Fruit fly (Drosophila melanogaster) whole organism, embryonic: Measurements from ENCODE around the gene HisCl1.

Source experiments
- Adf1 ChIP-seq: fragments of 200-800 bp; sonication (Bioruptor generic); IDR thresholded peaks from 2 replicates; pipeline ENCODE4 v1.3.6; 2022; ENCODE audit warnings: missing biosample characterization, missing genetic modification characterization
- CG10274 ChIP-seq: fragments of 200-800 bp; sonication (Bioruptor generic); optimal IDR thresholded peaks from 3 replicates; lab custom pipeline; 2017; ENCODE audit warnings: missing biosample characterization, mild to moderate bottlenecking, missing genetic modification characterization
- CG10979 ChIP-seq: fragments of 200-800 bp; sonication (Bioruptor generic); optimal IDR thresholded peaks from 2 replicates; lab custom pipeline; 2018; ENCODE audit warnings: missing biosample characterization, mild to moderate bottlenecking, missing genetic modification characterization, moderate library complexity
- CG11504 ChIP-seq: fragments of 200-800 bp; sonication (Bioruptor generic); optimal IDR thresholded peaks from 3 replicates; lab custom pipeline; 2019; ENCODE audit warnings: missing biosample characterization, mild to moderate bottlenecking, missing genetic modification characterization, moderate library complexity
- CG12071 ChIP-seq: fragments of 200-800 bp; sonication (Bioruptor generic); optimal IDR thresholded peaks from 3 replicates; lab custom pipeline; 2018; ENCODE audit warnings: missing biosample characterization, mild to moderate bottlenecking, missing genetic modification characterization
- CG13287 ChIP-seq: fragments of 200-800 bp; sonication (Bioruptor generic); IDR thresholded peaks from 2 replicates; pipeline ENCODE4 v1.3.6; 2022; ENCODE audit warnings: missing biosample characterization, missing genetic modification characterization; ENCODE audit not compliant: partially characterized antibody
- CG13894 ChIP-seq: fragments of 200-800 bp; sonication (Bioruptor generic); optimal IDR thresholded peaks from 3 replicates; lab custom pipeline; 2018; ENCODE audit warnings: missing biosample characterization, mild to moderate bottlenecking, missing genetic modification characterization, moderate library complexity
- CG17612 ChIP-seq: fragments of 200-800 bp; sonication (Bioruptor generic); IDR thresholded peaks from 2 replicates; pipeline ENCODE4 v1.3.6; 2022; ENCODE audit warnings: missing biosample characterization, missing genetic modification characterization
- CG17802 ChIP-seq: fragments of 200-800 bp; sonication (Bioruptor generic); optimal IDR thresholded peaks from 2 replicates; lab custom pipeline; 2018; ENCODE audit warnings: missing biosample characterization, mild to moderate bottlenecking, missing genetic modification characterization, moderate library complexity
- CG18476 ChIP-seq: fragments of 200-800 bp; sonication (Bioruptor generic); optimal IDR thresholded peaks from 2 replicates; lab custom pipeline; 2016; ENCODE audit warnings: missing biosample characterization, mild to moderate bottlenecking, missing genetic modification characterization
- CG2199 ChIP-seq: fragments of 200-800 bp; sonication (Bioruptor generic); IDR thresholded peaks from 3 replicates; pipeline ENCODE4 v1.3.6; 2022; ENCODE audit warnings: missing biosample characterization, missing genetic modification characterization
- CG32767 ChIP-seq: fragments of 200-800 bp; sonication (Bioruptor generic); IDR thresholded peaks from 2 replicates; pipeline ENCODE4 v1.3.6; 2022; ENCODE audit warnings: missing biosample characterization, missing genetic modification characterization
- CG7357 ChIP-seq: fragments of 200-800 bp; sonication (Bioruptor generic); IDR thresholded peaks from 3 replicates; pipeline ENCODE4 v1.3.6; 2022; ENCODE audit warnings: missing biosample characterization, missing genetic modification characterization
- CG8290 ChIP-seq, 3 experiments: fragments of 200-800 bp; sonication (Bioruptor generic); optimal IDR thresholded peaks; 2 replicates each; lab custom pipeline; 2016 to 2019; ENCODE audit warnings: missing biosample characterization in 3 of 3, missing genetic modification characterization in 3 of 3, mild to moderate bottlenecking in 2 of 3, moderate library complexity in 1 of 3
- D19A ChIP-seq: fragments of 200-800 bp; optimal IDR thresholded peaks from 3 replicates; lab custom pipeline; 2019; ENCODE audit warnings: missing biosample characterization, mild to moderate bottlenecking, missing genetic modification characterization, moderate library complexity
- E2f2 ChIP-seq: fragments of 200-800 bp; sonication (Bioruptor generic); IDR thresholded peaks from 2 replicates; pipeline ENCODE4 v1.3.6; 2022; ENCODE audit warnings: missing biosample characterization, missing genetic modification characterization
- GATAe ChIP-seq: fragments of 200-800 bp; sonication (Bioruptor generic); conservative IDR thresholded peaks from 2 replicates; pipeline ENCODE4 v1.3.6; 2022; ENCODE audit warnings: missing biosample characterization, missing genetic modification characterization
- Gug ChIP-seq: fragments of 200-800 bp; sonication (Bioruptor generic); IDR thresholded peaks from 4 replicates; pipeline ENCODE4 v1.3.6; 2022; ENCODE audit warnings: missing biosample characterization, missing genetic modification characterization
- Pdp1 ChIP-seq, 2 experiments: fragments of 200-800 bp; sonication (Bioruptor generic); optimal IDR thresholded peaks; 3 replicates each; lab custom pipeline; 2016; ENCODE audit warnings: missing biosample characterization in 2 of 2, missing genetic modification characterization in 2 of 2, mild to moderate bottlenecking in 1 of 2, moderate library complexity in 1 of 2
- Rfx ChIP-seq: fragments of 200-800 bp; sonication (Bioruptor generic); IDR thresholded peaks from 2 replicates; pipeline ENCODE4 v1.3.6; 2022; ENCODE audit warnings: missing biosample characterization, missing genetic modification characterization
- ash1 ChIP-seq: fragments of 200-800 bp; sonication (Bioruptor generic); optimal IDR thresholded peaks from 2 replicates; lab custom pipeline; 2018; ENCODE audit warnings: missing biosample characterization, mild to moderate bottlenecking, missing genetic modification characterization
- bbx ChIP-seq: fragments of 200-800 bp; sonication (Bioruptor generic); IDR thresholded peaks from 2 replicates; pipeline ENCODE4 v1.3.6; 2022; ENCODE audit warnings: missing biosample characterization, missing genetic modification characterization; ENCODE audit not compliant: partially characterized antibody
- btn ChIP-seq: fragments of 200-800 bp; sonication (Bioruptor generic); optimal IDR thresholded peaks from 2 replicates; lab custom pipeline; 2016; ENCODE audit warnings: missing biosample characterization, missing genetic modification characterization
- cg ChIP-seq: fragments of 200-800 bp; sonication (Bioruptor generic); optimal IDR thresholded peaks from 3 replicates; lab custom pipeline; 2019; ENCODE audit warnings: missing biosample characterization, mild to moderate bottlenecking, missing genetic modification characterization, moderate library complexity
- crol ChIP-seq: fragments of 200-800 bp; sonication (Bioruptor generic); IDR thresholded peaks from 2 replicates; pipeline ENCODE4 v1.3.6; 2022; ENCODE audit warnings: missing biosample characterization, missing genetic modification characterization
- crp ChIP-seq, 2 experiments: fragments of 200-800 bp; sonication (Bioruptor generic); optimal IDR thresholded peaks; 2 replicates in 1 of 2; 3 replicates in 1 of 2; lab custom pipeline; 2017; ENCODE audit warnings: missing biosample characterization in 2 of 2, missing genetic modification characterization in 2 of 2, mild to moderate bottlenecking in 1 of 2, moderate library complexity in 1 of 2
- gcm ChIP-seq: fragments of 200-800 bp; sonication (Bioruptor generic); optimal IDR thresholded peaks from 2 replicates; lab custom pipeline; 2019; ENCODE audit warnings: missing biosample characterization, mild to moderate bottlenecking, missing genetic modification characterization, moderate library complexity
- gem ChIP-seq: fragments of 200-800 bp; sonication (Bioruptor generic); optimal IDR thresholded peaks from 2 replicates; lab custom pipeline; 2019; ENCODE audit warnings: missing biosample characterization, mild to moderate bottlenecking, missing genetic modification characterization, moderate library complexity
- gt ChIP-seq: fragments of 200-800 bp; sonication (Bioruptor generic); IDR thresholded peaks from 2 replicates; pipeline ENCODE4 v1.3.6; 2022; ENCODE audit warnings: missing biosample characterization, missing genetic modification characterization
- hkb ChIP-seq, 2 experiments: fragments of 200-800 bp in 1 of 2; fragments of >200 bp in 1 of 2; sonication (Bioruptor generic) in 1 of 2; IDR thresholded peaks in 1 of 2; optimal IDR thresholded peaks in 1 of 2; 2 replicates each; pipeline versions ENCODE4 v1.3.6 to Lab custom; 2017 to 2022; ENCODE audit warnings: missing biosample characterization in 1 of 2, missing genetic modification characterization in 1 of 2
- inv ChIP-seq: fragments of 200-800 bp; sonication (Bioruptor generic); IDR thresholded peaks from 2 replicates; pipeline ENCODE4 v1.3.6; 2022; ENCODE audit warnings: missing biosample characterization, missing genetic modification characterization; ENCODE audit not compliant: partially characterized antibody
- jumu ChIP-seq: fragments of 200-800 bp; sonication (Bioruptor generic); optimal IDR thresholded peaks from 3 replicates; lab custom pipeline; 2016; ENCODE audit warnings: missing biosample characterization, missing genetic modification characterization
- kah ChIP-seq: fragments of 200-800 bp; sonication (Bioruptor generic); optimal IDR thresholded peaks from 2 replicates; lab custom pipeline; 2018; ENCODE audit warnings: missing biosample characterization, mild to moderate bottlenecking, missing genetic modification characterization
- ken ChIP-seq: fragments of 200-800 bp; sonication (Bioruptor generic); IDR thresholded peaks from 3 replicates; pipeline ENCODE4 v1.3.6; 2022; ENCODE audit warnings: missing biosample characterization, missing genetic modification characterization
- lbe ChIP-seq: fragments of 200-800 bp; sonication (Bioruptor generic); optimal IDR thresholded peaks from 2 replicates; lab custom pipeline; 2016; ENCODE audit warnings: missing biosample characterization, mild to moderate bottlenecking, missing genetic modification characterization
- lov ChIP-seq, 2 experiments: fragments of 200-800 bp in 1 of 2; fragments of >200 bp in 1 of 2; sonication (Bioruptor generic) in 1 of 2; IDR thresholded peaks in 1 of 2; optimal IDR thresholded peaks in 1 of 2; 2 replicates in 1 of 2; 3 replicates in 1 of 2; pipeline versions ENCODE4 v1.3.6 to Lab custom; 2017 to 2022; ENCODE audit warnings: missing biosample characterization in 1 of 2, missing genetic modification characterization in 1 of 2
- mld ChIP-seq: fragments of 200-800 bp; sonication (Bioruptor generic); IDR thresholded peaks from 3 replicates; pipeline ENCODE4 v1.3.6; 2022; ENCODE audit warnings: missing biosample characterization, missing genetic modification characterization; ENCODE audit not compliant: partially characterized antibody
- onecut ChIP-seq: fragments of 200-800 bp; sonication (Bioruptor generic); IDR thresholded peaks from 2 replicates; pipeline ENCODE4 v1.3.6; 2022; ENCODE audit warnings: missing biosample characterization, missing genetic modification characterization
- otp ChIP-seq: fragments of 200-800 bp; sonication (Bioruptor generic); IDR thresholded peaks from 3 replicates; pipeline ENCODE4, ENCODE4 v1.3.6; 2022; ENCODE audit warnings: missing biosample characterization, missing genetic modification characterization
- pan ChIP-seq, 4 experiments: fragments of >200 bp in 3 of 4; fragments of 200-800 bp in 1 of 4; sonication (Bioruptor generic) in 1 of 4; optimal IDR thresholded peaks in 3 of 4; IDR thresholded peaks in 1 of 4; 2 replicates each; pipeline versions ENCODE4 v1.3.6 to Lab custom; 2017 to 2022; ENCODE audit warnings: missing biosample characterization in 2 of 4, missing genetic modification characterization in 2 of 4, mixed read lengths in 1 of 4
- sens ChIP-seq: fragments of 200-800 bp; sonication (Bioruptor generic); peaks from one replicate; lab custom pipeline; 2016; ENCODE audit warnings: missing biosample characterization, missing genetic modification characterization
- slbo ChIP-seq: fragments of 200-800 bp; sonication (Bioruptor generic); IDR thresholded peaks from 2 replicates; pipeline ENCODE4 v1.3.6; 2022; ENCODE audit warnings: missing biosample characterization, missing genetic modification characterization
- sob ChIP-seq: fragments of 200-800 bp; sonication (Bioruptor generic); IDR thresholded peaks from 2 replicates; pipeline ENCODE4 v1.3.6; 2022; ENCODE audit warnings: missing biosample characterization, missing genetic modification characterization
- tap ChIP-seq: fragments of 200-800 bp; optimal IDR thresholded peaks from 3 replicates; lab custom pipeline; 2019; ENCODE audit warnings: missing biosample characterization, mild to moderate bottlenecking, missing genetic modification characterization, moderate library complexity
- twi ChIP-seq: fragments of 200-800 bp; optimal IDR thresholded peaks from 2 replicates; lab custom pipeline; 2019; ENCODE audit warnings: missing biosample characterization, mild to moderate bottlenecking, missing genetic modification characterization, moderate library complexity
- vvl ChIP-seq: fragments of 200-800 bp; sonication (Bioruptor generic); IDR thresholded peaks from 2 replicates; pipeline ENCODE4 v1.3.6; 2022; ENCODE audit warnings: missing biosample characterization, missing genetic modification characterization
- zf30C ChIP-seq: fragments of 200-800 bp; sonication (Bioruptor generic); optimal IDR thresholded peaks from 3 replicates; lab custom pipeline; 2018; ENCODE audit warnings: missing biosample characterization, mild to moderate bottlenecking, missing genetic modification characterization

Gene HisCl1

DNA sequence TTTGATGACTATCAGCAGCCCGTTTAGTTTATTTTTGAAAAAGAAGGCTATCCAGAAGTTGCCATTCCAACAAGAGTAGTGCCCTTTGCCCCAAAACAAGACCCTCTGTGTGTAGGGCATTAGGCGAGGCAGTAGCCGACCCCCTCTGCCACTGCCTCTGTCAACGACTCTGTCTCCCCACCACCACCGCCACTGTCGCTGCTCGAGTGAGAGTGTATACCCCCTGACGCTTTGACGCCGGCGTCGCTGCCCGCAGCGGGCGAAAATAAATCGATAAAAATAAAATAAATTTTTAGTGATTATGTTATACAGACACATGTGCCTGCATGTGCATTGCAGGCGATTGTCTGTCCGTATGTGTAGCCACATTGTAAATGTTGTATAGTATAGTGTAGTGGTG, 9.9 kb upstream of the HisCl1 start (continued):
- TF ChIP-seq Pdp1 (GFP tag; optimal IDR thresholded peaks at IDR 0.05; lab: Kevin White, UChicago) (peak in 1 of 2 experiments; percentile 23), bbx (GFP tag; lab: Robert Waterston, UW) (0 out of 2 replicates have a peak, but pooled peaks have one; percentile 22), CG8290 (GFP tag; optimal IDR thresholded peaks at IDR 0.05; lab: Kevin White, UChicago) (no peak), CG8290 (tag; optimal IDR thresholded peaks at IDR 0.05; lab: Kevin White, UChicago) (peak in 1 of 2 experiments; percentile 29), CG18476 (no peak), lov (optimal IDR thresholded peaks at IDR 0.05; lab: Kevin White, UChicago) (no peak), lov (GFP tag; IDR thresholded peaks at IDR 0.05; lab: Robert Waterston, UW) (0 out of 3 replicates have a peak, but pooled peaks have one; percentile 24), jumu (GFP tag; lab: Kevin White, UChicago) (peak; percentile 0), zf30C (GFP tag; lab: Kevin White, UChicago) (peak; percentile 15), gem (peak; percentile 29), inv (0 out of 2 replicates have a peak, but pooled peaks have one; percentile 11), Adf1 (GFP tag; lab: Robert Waterston, UW) (peak; percentile 92), CG17612 (GFP tag; lab: Robert Waterston, UW) (no peak), btn (peak; percentile 4), Rfx (0 out of 2 replicates have a peak, but pooled peaks have one; percentile 6), mld (no peak), CG7357 (GFP tag; lab: Robert Waterston, UW) (no peak), gcm (GFP tag; lab: Kevin White, UChicago) (peak; percentile 15), hkb (optimal IDR thresholded peaks at IDR 0.05; lab: Kevin White, UChicago) (no peak), hkb (GFP tag; IDR thresholded peaks at IDR 0.05; lab: Robert Waterston, UW) (peak; percentile 30; the same call in 1 of the 2 replicates), sens (GFP tag; lab: Kevin White, UChicago) (peak; percentile 54), CG13894 (peak; percentile 20), Gug (GFP tag; lab: Robert Waterston, UW) (0 out of 4 replicates have a peak, but pooled peaks have one; percentile 31), CG17802 (tag; lab: Kevin White, UChicago) (no peak), kah (GFP tag; lab: Kevin White, UChicago) (peak; percentile 67), ken (GFP tag; lab: Robert Waterston, UW) (0 out of 3 replicates have a peak, but pooled peaks have one; percentile 41), cg (GFP tag; lab: Kevin White, UChicago) (peak; percentile 63), vvl (peak; percentile 15; the same call in 1 of the 2 replicates), CG10979 (tag; lab: Kevin White, UChicago) (peak; percentile 9), sob (peak; percentile 27; the same call in 1 of the 2 replicates), slbo (GFP tag; lab: Robert Waterston, UW) (0 out of 2 replicates have a peak, but pooled peaks have one; percentile 19), CG2199 (peak; percentile 65; the same call in 2 of the 3 replicates), crp (GFP tag; optimal IDR thresholded peaks at IDR 0.05; lab: Kevin White, UChicago) (no peak), ash1 (GFP tag; lab: Kevin White, UChicago) (peak; percentile 5), E2f2 (no peak), CG11504 (tag; lab: Kevin White, UChicago) (peak; percentile 25), twi (peak; percentile 82), tap (tag; lab: Kevin White, UChicago) (no peak), crol (GFP tag; lab: Robert Waterston, UW) (peak; percentile 91), D19A (tag; lab: Kevin White, UChicago) (peak; percentile 69), CG12071 (GFP tag; lab: Kevin White, UChicago) (peak; percentile 4), GATAe (GFP tag; lab: Robert Waterston, UW) (no peak), pan (optimal IDR thresholded peaks at IDR 0.05; lab: Kevin White, UChicago) (no peak), pan (GFP tag; optimal IDR thresholded peaks at IDR 0.05 in 1 of 2, IDR thresholded peaks at IDR 0.05 in 1 of 2) (peak in 1 of 2 experiments; percentile 5), CG13287 (peak; percentile 6; the same call in 1 of the 2 replicates), onecut (GFP tag; lab: Robert Waterston, UW) (peak; percentile 97), gt (GFP tag; lab: Robert Waterston, UW) (no peak), lbe (GFP tag; lab: Kevin White, UChicago) (peak; percentile 13), CG10274 (GFP tag; lab: Kevin White, UChicago) (peak; percentile 90), otp (GFP tag; lab: Robert Waterston, UW) (peak; percentile 21; the same call in 1 of the 3 replicates), CG32767 (peak; percentile 68; the same call in 1 of the 2 replicates)
